Worm (Caenorhabditis elegans): ENCODE measurements around the gene nhr-93.

Gene nhr-93

ce11 chrV:3552740-3553469 lies 14.7 kb upstream of the nhr-93 start, which contains the start of gene T24A6.20:
Gene T24A6.20, plus strand, starts transcription at chrV:3553134.
- no peak for TF ChIP-seq ceh-90 (tag; optimal IDR thresholded peaks at IDR 0.05)
- no peak for TF ChIP-seq C34B4.2 (tag; optimal IDR thresholded peaks at IDR 0.05)
- no peak for TF ChIP-seq efl-1 (optimal IDR thresholded peaks at IDR 0.05)
- peak in 1 of 2 experiments; percentile 91 for TF ChIP-seq efl-1 (GFP tag; optimal IDR thresholded peaks at IDR 0.05 in 1 of 2)
- TF ChIP-seq pax-3 (tag; optimal IDR thresholded peaks at IDR 0.05): no peak
- TF ChIP-seq nhr-84 (tag; optimal IDR thresholded peaks at IDR 0.05): no peak
- no peak for TF ChIP-seq snu-23 (GFP tag; optimal IDR thresholded peaks at IDR 0.05)
- TF ChIP-seq lin-35 (GFP tag; optimal IDR thresholded peaks at IDR 0.05): no peak
- TF ChIP-seq alr-1 (tag; optimal IDR thresholded peaks at IDR 0.05; ENCODE audit: borderline replicate concordance): no peak
- no peak for TF ChIP-seq Y116A8C.19 (tag; optimal IDR thresholded peaks at IDR 0.05; ENCODE audit: borderline replicate concordance)
- TF ChIP-seq aly-2 (tag; optimal IDR thresholded peaks at IDR 0.05): no peak
- TF ChIP-seq zip-4 (GFP tag; optimal IDR thresholded peaks at IDR 0.05): no peak
- no peak for TF ChIP-seq nhr-90 (tag; optimal IDR thresholded peaks at IDR 0.05; ENCODE audit: poor library complexity)
- TF ChIP-seq xbp-1 (tag; optimal IDR thresholded peaks at IDR 0.05): no peak
- TF ChIP-seq elt-2 (tag; optimal IDR thresholded peaks at IDR 0.05): peak; percentile 70
- TF ChIP-seq F16B12.6 (tag; optimal IDR thresholded peaks at IDR 0.05): no peak
- TF ChIP-seq nhr-237 (tag; optimal IDR thresholded peaks at IDR 0.05): no peak
- TF ChIP-seq elt-3 (tag; optimal IDR thresholded peaks at IDR 0.05): no peak
- peak; percentile 35 for TF ChIP-seq blmp-1 (tag; optimal IDR thresholded peaks at IDR 0.05)
- TF ChIP-seq mab-9 (GFP tag; IDR thresholded peaks at IDR 0.05): no peak

ce11 chrV:3551765-3552164 lies 13.6 kb upstream of the nhr-93 start, which contains the start of gene grl-28:
Gene grl-28, minus strand, starts transcription at chrV:3551865.
- TF ChIP-seq swsn-7 (tag; optimal IDR thresholded peaks at IDR 0.05) (no peak), nhr-85 (tag) (peak; percentile 1), tlp-1 (tag; optimal IDR thresholded peaks at IDR 0.05) (no peak), sup-37 (GFP tag; optimal IDR thresholded peaks at IDR 0.05) (no peak)

ce11 chrV:3549553-3549952 lies 11.3 kb upstream of the nhr-93 start, which contains the start of gene sri-21:
Gene sri-21, plus strand, starts transcription at chrV:3549853.
- TF ChIP-seq hpl-2 (GFP tag; optimal IDR thresholded peaks at IDR 0.05): no peak
- no peak for TF ChIP-seq lir-3 (tag; optimal IDR thresholded peaks at IDR 0.05; ENCODE audit: poor library complexity)
- no peak for TF ChIP-seq skn-1 (tag; optimal IDR thresholded peaks at IDR 0.05)
- no peak for TF ChIP-seq unc-98 (GFP tag; IDR thresholded peaks at IDR 0.05)
- TF ChIP-seq alr-1 (tag; optimal IDR thresholded peaks at IDR 0.05; ENCODE audit: borderline replicate concordance): no peak
- TF ChIP-seq nhr-76 (tag; optimal IDR thresholded peaks at IDR 0.05): no peak
- no peak for TF ChIP-seq fkh-4 (tag; optimal IDR thresholded peaks at IDR 0.05; ENCODE audit: borderline replicate concordance)
- no peak for TF ChIP-seq efl-3 (GFP tag; optimal IDR thresholded peaks at IDR 0.05)
- no peak for TF ChIP-seq lin-39 (tag; optimal IDR thresholded peaks at IDR 0.05)
- no peak for TF ChIP-seq pag-3 (tag; optimal IDR thresholded peaks at IDR 0.05; ENCODE audit: borderline replicate concordance, insufficient read depth)
- no peak for TF ChIP-seq sox-4 (tag; optimal IDR thresholded peaks at IDR 0.05)
- no peak for TF ChIP-seq nhr-85 (tag)
- no peak for TF ChIP-seq ztf-4 (tag; optimal IDR thresholded peaks at IDR 0.05)
- no peak for TF ChIP-seq pqm-1 (tag; optimal IDR thresholded peaks at IDR 0.05)
- no peak for TF ChIP-seq ceh-8 (GFP tag; optimal IDR thresholded peaks at IDR 0.05)
- no peak for TF ChIP-seq sup-37 (GFP tag; optimal IDR thresholded peaks at IDR 0.05)
- TF ChIP-seq nhr-71 (tag; optimal IDR thresholded peaks at IDR 0.05): no peak
- TF ChIP-seq tbx-2 (tag; optimal IDR thresholded peaks at IDR 0.05): no peak
- TF ChIP-seq nhr-28 (tag; optimal IDR thresholded peaks at IDR 0.05): no peak

Data from whole organism, L1 larva.